Worm (Caenorhabditis elegans) whole organism, late embryonic: ENCODE measurements around the gene C39B5.14.

Experiments used
- F13H6.1 ChIP-seq: sonication (generic microtip); optimal IDR thresholded peaks from 2 replicates; lab custom pipeline; 2016; ENCODE audit warnings: missing genetic modification characterization, missing compliant biosample characterization
- K02D7.2 ChIP-seq: sonication (generic microtip); optimal IDR thresholded peaks from 2 replicates; lab custom pipeline; 2017; ENCODE audit warnings: mild to moderate bottlenecking, missing genetic modification characterization, missing compliant biosample characterization
- ama-1 ChIP-seq: fragments of 150-350 bp; optimal IDR thresholded peaks from 2 replicates; lab custom pipeline; 2014
- ceh-18 ChIP-seq: sonication (generic microtip); optimal IDR thresholded peaks from 2 replicates; lab custom pipeline; 2016; ENCODE audit warnings: missing genetic modification characterization, missing compliant biosample characterization
- ceh-19 ChIP-seq: fragments of 200-800 bp; sonication (Bioruptor generic); optimal IDR thresholded peaks from 2 replicates; lab custom pipeline; 2018; ENCODE audit warnings: mild to moderate bottlenecking, missing genetic modification characterization, missing compliant biosample characterization
- ceh-22 ChIP-seq: sonication (generic microtip); optimal IDR thresholded peaks from 2 replicates; lab custom pipeline; 2017; ENCODE audit warnings: missing biosample characterization, missing genetic modification characterization
- ceh-24 ChIP-seq: sonication (generic microtip); optimal IDR thresholded peaks from 2 replicates; lab custom pipeline; 2016; ENCODE audit warnings: mild to moderate bottlenecking, missing genetic modification characterization, missing compliant biosample characterization
- ceh-31 ChIP-seq: sonication (generic microtip); optimal IDR thresholded peaks from 2 replicates; lab custom pipeline; 2016; ENCODE audit warnings: missing genetic modification characterization, missing compliant biosample characterization
- ceh-34 ChIP-seq: sonication (generic microtip); optimal IDR thresholded peaks from 2 replicates; lab custom pipeline; 2016; ENCODE audit warnings: mild to moderate bottlenecking, missing genetic modification characterization, missing compliant biosample characterization
- ceh-48 ChIP-seq: sonication (generic microtip); optimal IDR thresholded peaks from 2 replicates; lab custom pipeline; 2016; ENCODE audit warnings: missing genetic modification characterization, inconsistent platforms, missing compliant biosample characterization
- ceh-6 ChIP-seq: fragments of 200-800 bp; sonication (Bioruptor generic); optimal IDR thresholded peaks from 2 replicates; lab custom pipeline; 2018; ENCODE audit warnings: mild to moderate bottlenecking, missing genetic modification characterization, missing compliant biosample characterization
- ceh-9 ChIP-seq: sonication (generic microtip); optimal IDR thresholded peaks from 2 replicates; lab custom pipeline; 2016; ENCODE audit warnings: mild to moderate bottlenecking, missing genetic modification characterization, inconsistent platforms, missing compliant biosample characterization
- che-1 ChIP-seq: sonication (generic microtip); optimal IDR thresholded peaks from 2 replicates; lab custom pipeline; 2016; ENCODE audit warnings: mild to moderate bottlenecking, missing genetic modification characterization, missing compliant biosample characterization
- dmd-4 ChIP-seq: sonication (generic microtip); optimal IDR thresholded peaks from 2 replicates; lab custom pipeline; 2016; ENCODE audit warnings: borderline replicate concordance, missing genetic modification characterization, missing compliant biosample characterization
- dve-1 ChIP-seq: sonication (generic microtip); optimal IDR thresholded peaks from 2 replicates; lab custom pipeline; 2017; ENCODE audit warnings: antibody characterized with exemption, mild to moderate bottlenecking, missing genetic modification characterization, missing compliant biosample characterization
- elt-2 ChIP-seq: sonication (generic microtip); optimal IDR thresholded peaks from 2 replicates; lab custom pipeline; 2016; ENCODE audit warnings: missing genetic modification reagents, missing genetic modification characterization, missing compliant biosample characterization
- ets-4 ChIP-seq: sonication (generic microtip); optimal IDR thresholded peaks from 2 replicates; lab custom pipeline; 2016; ENCODE audit warnings: missing genetic modification characterization, missing compliant biosample characterization
- eyg-1 ChIP-seq: sonication (generic microtip); optimal IDR thresholded peaks from 2 replicates; lab custom pipeline; 2016; ENCODE audit warnings: missing genotype, missing genetic modification characterization, missing compliant biosample characterization
- fax-1 ChIP-seq: sonication (generic microtip); optimal IDR thresholded peaks from 2 replicates; lab custom pipeline; 2016; ENCODE audit warnings: missing genotype, missing genetic modification characterization, missing compliant biosample characterization
- fkh-10 ChIP-seq: fragments of 150-350 bp; optimal IDR thresholded peaks from 2 replicates; lab custom pipeline; 2014; ENCODE audit warnings: missing biosample characterization, missing genetic modification reagents, missing genetic modification characterization
- gmeb-2 ChIP-seq: sonication (generic microtip); optimal IDR thresholded peaks from 2 replicates; lab custom pipeline; 2016; ENCODE audit warnings: missing genetic modification characterization, inconsistent platforms, missing compliant biosample characterization
- hlh-13 ChIP-seq: fragments of 200-800 bp; sonication (Bioruptor generic); optimal IDR thresholded peaks from 2 replicates; lab custom pipeline; 2018; ENCODE audit warnings: mild to moderate bottlenecking, missing genetic modification characterization, missing compliant biosample characterization
- hlh-15 ChIP-seq: sonication (generic microtip); optimal IDR thresholded peaks from 2 replicates; lab custom pipeline; 2016; ENCODE audit warnings: missing genetic modification characterization, missing compliant biosample characterization
- hlh-30 ChIP-seq: sonication (generic microtip); optimal IDR thresholded peaks from 2 replicates; lab custom pipeline; 2017; ENCODE audit warnings: antibody characterized with exemption, missing genetic modification characterization, missing compliant biosample characterization; ENCODE audit not compliant: insufficient read depth
- hlh-6 ChIP-seq: sonication (generic microtip); optimal IDR thresholded peaks from 2 replicates; lab custom pipeline; 2016; ENCODE audit warnings: missing genotype, missing genetic modification characterization, missing compliant biosample characterization
- hlh-8 ChIP-seq: sonication (generic microtip); optimal IDR thresholded peaks from 2 replicates; lab custom pipeline; 2016; ENCODE audit warnings: missing genotype, missing genetic modification characterization, missing compliant biosample characterization
- lim-6 ChIP-seq: sonication (generic microtip); optimal IDR thresholded peaks from 2 replicates; lab custom pipeline; 2016; ENCODE audit warnings: missing genetic modification characterization, missing compliant biosample characterization
- nfya-1 ChIP-seq: sonication (generic microtip); optimal IDR thresholded peaks from 2 replicates; lab custom pipeline; 2017; ENCODE audit warnings: missing genetic modification characterization, mild to moderate bottlenecking, missing compliant biosample characterization, antibody characterized with exemption, moderate library complexity
- pag-3 ChIP-seq: sonication (generic microtip); optimal IDR thresholded peaks from 2 replicates; lab custom pipeline; 2016; ENCODE audit warnings: missing compliant biosample characterization, missing genetic modification characterization, borderline replicate concordance
- pat-9 ChIP-seq: fragments of 200-800 bp; sonication (Bioruptor generic); optimal IDR thresholded peaks from 2 replicates; lab custom pipeline; 2018; ENCODE audit warnings: mild to moderate bottlenecking, missing genetic modification characterization, moderate library complexity, missing compliant biosample characterization
- pax-1 ChIP-seq: fragments of 150-350 bp; optimal IDR thresholded peaks from 2 replicates; lab custom pipeline; 2014; ENCODE audit warnings: missing biosample characterization, missing genetic modification characterization
- pha-2 ChIP-seq: sonication (generic microtip); optimal IDR thresholded peaks from 2 replicates; lab custom pipeline; 2017; ENCODE audit warnings: mild to moderate bottlenecking, missing genetic modification characterization, missing compliant biosample characterization
- pha-4 ChIP-seq: fragments of 150-350 bp; optimal IDR thresholded peaks from 2 replicates; lab custom pipeline; 2018; ENCODE audit warnings: missing biosample characterization, missing genetic modification reagents, missing genetic modification characterization
- pqm-1 ChIP-seq: sonication (generic microtip); optimal IDR thresholded peaks from 2 replicates; lab custom pipeline; 2016; ENCODE audit warnings: missing genetic modification characterization, missing compliant biosample characterization
- ref-2 ChIP-seq: sonication (generic microtip); optimal IDR thresholded peaks from 2 replicates; lab custom pipeline; 2016; ENCODE audit warnings: missing genetic modification characterization, missing compliant biosample characterization
- rnt-1 ChIP-seq: sonication (generic microtip); optimal IDR thresholded peaks from 2 replicates; lab custom pipeline; 2016; ENCODE audit warnings: missing genetic modification characterization, missing compliant biosample characterization
- sdc-2 ChIP-seq: sonication (generic microtip); optimal IDR thresholded peaks from 2 replicates; lab custom pipeline; 2016; ENCODE audit warnings: missing genotype, missing genetic modification characterization, missing compliant biosample characterization
- syd-9 ChIP-seq: sonication (generic microtip); optimal IDR thresholded peaks from 2 replicates; lab custom pipeline; 2016; ENCODE audit warnings: mild to moderate bottlenecking, missing genetic modification characterization, moderate library complexity, missing compliant biosample characterization
- tbx-2 ChIP-seq: sonication (generic microtip); optimal IDR thresholded peaks from 2 replicates; lab custom pipeline; 2016; ENCODE audit warnings: missing genetic modification characterization, missing compliant biosample characterization
- ttx-3 ChIP-seq: sonication (generic microtip); optimal IDR thresholded peaks from 2 replicates; lab custom pipeline; 2016; ENCODE audit warnings: missing genetic modification reagents, missing genetic modification characterization, missing compliant biosample characterization
- unc-3 ChIP-seq, 2 experiments: fragments of 200-800 bp in 1 of 2; sonication (Bioruptor generic) in 1 of 2; sonication (generic microtip) in 1 of 2; conservative IDR thresholded peaks in 1 of 2; optimal IDR thresholded peaks in 1 of 2; 2 replicates each; pipeline versions ENCODE4 v1.3.6 to Lab custom; 2016 to 2022; ENCODE audit warnings: missing compliant biosample characterization in 2 of 2, missing genetic modification characterization in 2 of 2, missing genetic modification reagents in 1 of 2
- unc-42 ChIP-seq: sonication (generic microtip); optimal IDR thresholded peaks from 2 replicates; lab custom pipeline; 2016; ENCODE audit warnings: missing genotype, missing genetic modification characterization, missing compliant biosample characterization
- unc-55 ChIP-seq: sonication (generic microtip); optimal IDR thresholded peaks from 2 replicates; lab custom pipeline; 2017; ENCODE audit warnings: missing biosample characterization, missing genetic modification reagents, missing genetic modification characterization
- unc-86 ChIP-seq: sonication (generic microtip); optimal IDR thresholded peaks from 2 replicates; lab custom pipeline; 2016; ENCODE audit warnings: missing genetic modification characterization, missing compliant biosample characterization
- ztf-16 ChIP-seq: sonication (generic microtip); optimal IDR thresholded peaks from 2 replicates; lab custom pipeline; 2017; ENCODE audit warnings: missing genetic modification characterization, missing compliant biosample characterization

The C39B5.14 gene

ce11 chrIII:2211120-2211519, at the start of gene C39B5.14:
Gene C39B5.14 (plus strand): TSS chrIII:2211420.
- TF ChIP-seq fax-1 (tag; lab: Kevin White, UChicago) (no peak), ceh-19 (no peak), eyg-1 (no peak), pha-4 (tag; lab: Kevin White, UChicago) (no peak), che-1 (tag; lab: Kevin White, UChicago) (no peak), sdc-2 (tag; lab: Kevin White, UChicago) (no peak), nfya-1 (tag; lab: Kevin White, UChicago) (no peak), hlh-30 (tag; lab: Kevin White, UChicago) (no peak)

- TF ChIP-seq hlh-13 (GFP tag; lab: Kevin White, UChicago) (no peak), unc-55 (no peak), elt-2 (tag; lab: Kevin White, UChicago) (no peak), pha-4 (tag; lab: Kevin White, UChicago) (no peak), ceh-24 (tag; lab: Kevin White, UChicago) (no peak), hlh-15 (tag; lab: Kevin White, UChicago) (no peak), ceh-22 (tag; lab: Kevin White, UChicago) (no peak), ama-1 (lab: Kevin White, UChicago) (no peak), unc-42 (tag; lab: Kevin White, UChicago) (no peak), lim-6 (tag; lab: Kevin White, UChicago) (no peak), gmeb-2 (tag; lab: Kevin White, UChicago) (no peak), pha-2 (no peak), nfya-1 (tag; lab: Kevin White, UChicago) (no peak), ceh-6 (GFP tag; lab: Kevin White, UChicago) (no peak), ttx-3 (tag; lab: Kevin White, UChicago) (no peak), pax-1 (tag; lab: Kevin White, UChicago) (no peak), unc-86 (no peak)
These were observed 41.8 kb upstream of the C39B5.14 start for ce11 chrIII:2169445-2169844.

- TF ChIP-seq ceh-18 (peak; percentile 43), ref-2 (tag; lab: Kevin White, UChicago) (no peak), elt-2 (tag; lab: Kevin White, UChicago) (peak; percentile 67)
These were observed 40.7 kb upstream of the C39B5.14 start for ce11 chrIII:2170556-2170955.

- TF ChIP-seq ceh-9 (no peak), elt-2 (tag; lab: Kevin White, UChicago) (peak; percentile 56), ceh-48 (no peak), pat-9 (tag; lab: Kevin White, UChicago) (no peak), ceh-34 (tag; lab: Kevin White, UChicago) (peak; percentile 62), hlh-6 (tag; lab: Kevin White, UChicago) (no peak), ceh-31 (tag; lab: Kevin White, UChicago) (peak; percentile 53), rnt-1 (tag; lab: Kevin White, UChicago) (peak; percentile 72), sdc-2 (tag; lab: Kevin White, UChicago) (no peak), tbx-2 (tag; lab: Kevin White, UChicago) (peak; percentile 66), dmd-4 (tag; lab: Kevin White, UChicago) (no peak), pha-2 (peak; percentile 59), dve-1 (tag; lab: Kevin White, UChicago) (peak; percentile 75), pqm-1 (tag; lab: Kevin White, UChicago) (peak; percentile 60), ceh-19 (peak; percentile 27), syd-9 (tag; lab: Kevin White, UChicago) (no peak), F13H6.1 (tag; lab: Kevin White, UChicago) (peak; percentile 40), ets-4 (tag; lab: Kevin White, UChicago) (peak; percentile 47), ceh-18 (peak; percentile 95), nfya-1 (tag; lab: Kevin White, UChicago) (peak; percentile 52), unc-3 (GFP tag; conservative IDR thresholded peaks at IDR 0.05; lab: Robert Waterston, UW) (no peak), unc-3 (tag; optimal IDR thresholded peaks at IDR 0.05; lab: Kevin White, UChicago) (no peak), ztf-16 (tag; lab: Kevin White, UChicago) (no peak), K02D7.2 (no peak), fkh-10 (GFP tag; lab: Kevin White, UChicago) (no peak), unc-55 (no peak), pag-3 (no peak), ceh-6 (GFP tag; lab: Kevin White, UChicago) (no peak), hlh-30 (tag; lab: Kevin White, UChicago) (peak; percentile 35), hlh-8 (tag; lab: Kevin White, UChicago) (peak; percentile 51)
These were observed 39.2 kb upstream of the C39B5.14 start for ce11 chrIII:2171892-2172591.
